Worm (Caenorhabditis elegans) whole organism, L4 larva: ENCODE measurements around the gene T08D10.3.

Experiments used
- D1046.2 ChIP-seq: fragments of 200-800 bp; sonication (Bioruptor generic); IDR thresholded peaks from 2 replicates; pipeline ENCODE4 v1.3.6; 2022; ENCODE audit warnings: missing genetic modification characterization, missing compliant biosample characterization
- F44E2.7 ChIP-seq: fragments of 200-800 bp; sonication (Bioruptor generic); IDR thresholded peaks from 2 replicates; pipeline ENCODE4 v2.1.2; 2022; ENCODE audit warnings: missing genetic modification characterization, missing compliant biosample characterization
- F49E8.2 ChIP-seq: sonication (generic microtip); optimal IDR thresholded peaks from 2 replicates; lab custom pipeline; 2016; ENCODE audit warnings: missing compliant biosample characterization, mild to moderate bottlenecking, missing genetic modification characterization, borderline replicate concordance
- T26A8.4 ChIP-seq: fragments of 200-800 bp; sonication (Bioruptor generic); IDR thresholded peaks from 2 replicates; pipeline ENCODE4 v1.3.6; 2022; ENCODE audit warnings: missing genetic modification characterization, missing compliant biosample characterization
- Y48G9A.11 ChIP-seq: fragments of 200-800 bp; sonication (Bioruptor generic); IDR thresholded peaks from 2 replicates; pipeline ENCODE4 v1.3.6; 2022; ENCODE audit warnings: missing genetic modification reagents, missing genetic modification characterization, missing compliant biosample characterization
- Y5F2A.4 ChIP-seq: fragments of 200-800 bp; sonication (Bioruptor generic); optimal IDR thresholded peaks from 2 replicates; lab custom pipeline; 2018; ENCODE audit warnings: mild to moderate bottlenecking, missing genetic modification characterization, missing compliant biosample characterization
- aha-1 ChIP-seq: fragments of 150-350 bp; peaks from one replicate; lab custom pipeline; 2014; ENCODE audit warnings: missing biosample characterization, missing genetic modification characterization
- arid-1 ChIP-seq: fragments of 200-800 bp; sonication (Bioruptor generic); conservative IDR thresholded peaks from 2 replicates; pipeline ENCODE4 v1.3.6; 2022; ENCODE audit warnings: missing genetic modification reagents, missing genetic modification characterization, missing compliant biosample characterization
- ceh-20 ChIP-seq: fragments of 200-800 bp; sonication (Bioruptor generic); IDR thresholded peaks from 2 replicates; pipeline ENCODE4 v1.3.6; 2022; ENCODE audit warnings: missing genetic modification reagents, missing genetic modification characterization, missing compliant biosample characterization
- ceh-28 ChIP-seq: fragments of 150-350 bp; optimal IDR thresholded peaks from 2 replicates; lab custom pipeline; 2014; ENCODE audit warnings: missing biosample characterization, missing genetic modification reagents, missing genetic modification characterization
- ceh-44 ChIP-seq: fragments of 200-800 bp; sonication (Bioruptor generic); IDR thresholded peaks from 2 replicates; pipeline ENCODE4 v1.3.6; 2022; ENCODE audit warnings: missing genetic modification reagents, missing genetic modification characterization, missing compliant biosample characterization
- ceh-62 ChIP-seq: sonication (generic microtip); optimal IDR thresholded peaks from 2 replicates; lab custom pipeline; 2017; ENCODE audit warnings: missing biosample characterization, missing genetic modification characterization
- daf-16 ChIP-seq, 3 experiments: sonication (generic microtip); optimal IDR thresholded peaks; 2 replicates each; lab custom pipeline; 2016 to 2017; ENCODE audit warnings: missing genetic modification characterization in 3 of 3, missing genetic modification reagents in 3 of 3, mild to moderate bottlenecking in 2 of 3, missing compliant biosample characterization in 2 of 3, missing biosample characterization in 1 of 3, moderate library complexity in 1 of 3
- daf-19 ChIP-seq: fragments of 200-800 bp; sonication (Bioruptor generic); conservative IDR thresholded peaks from 2 replicates; pipeline ENCODE4 v1.3.6; 2022; ENCODE audit warnings: missing genetic modification characterization, missing compliant biosample characterization
- daf-8 ChIP-seq: fragments of 200-800 bp; sonication (Bioruptor generic); IDR thresholded peaks from 2 replicates; pipeline ENCODE4 v1.3.6; 2022; ENCODE audit warnings: missing genetic modification characterization, missing compliant biosample characterization
- dmd-9 ChIP-seq: fragments of 200-800 bp; sonication (Bioruptor generic); IDR thresholded peaks from 2 replicates; pipeline ENCODE4 v1.3.6; 2022; ENCODE audit warnings: missing genetic modification reagents, missing genetic modification characterization, missing compliant biosample characterization
- dve-1 ChIP-seq: sonication (generic microtip); optimal IDR thresholded peaks from 2 replicates; lab custom pipeline; 2017; ENCODE audit warnings: antibody characterized with exemption, mild to moderate bottlenecking, missing genetic modification characterization, missing compliant biosample characterization; ENCODE audit not compliant: insufficient read depth
- egl-43 ChIP-seq: fragments of 200-800 bp; sonication (Bioruptor generic); IDR thresholded peaks from 2 replicates; pipeline ENCODE4 v1.3.6; 2022; ENCODE audit warnings: missing genetic modification reagents, missing genetic modification characterization, missing compliant biosample characterization
- fos-1 ChIP-seq: fragments of 150-350 bp; optimal IDR thresholded peaks from 2 replicates; lab custom pipeline; 2014; ENCODE audit warnings: missing biosample characterization, missing genetic modification characterization
- hlh-11 ChIP-seq: fragments of 200-800 bp; sonication (Bioruptor generic); optimal IDR thresholded peaks from 2 replicates; lab custom pipeline; 2018; ENCODE audit warnings: mild to moderate bottlenecking, missing genetic modification characterization, missing compliant biosample characterization
- lim-7 ChIP-seq: fragments of 200-800 bp; sonication (Bioruptor generic); IDR thresholded peaks from 2 replicates; pipeline ENCODE4 v1.3.6; 2022; ENCODE audit warnings: missing genetic modification characterization, missing compliant biosample characterization
- lin-13 ChIP-seq: fragments of 150-350 bp; optimal IDR thresholded peaks from 2 replicates; lab custom pipeline; 2014; ENCODE audit warnings: missing biosample characterization, missing genetic modification reagents, missing genetic modification characterization
- madf-9 ChIP-seq: fragments of 200-800 bp; sonication (Bioruptor generic); conservative IDR thresholded peaks from 2 replicates; pipeline ENCODE4 v1.3.6; 2022; ENCODE audit warnings: missing genetic modification reagents, missing genetic modification characterization, missing compliant biosample characterization
- mdl-1 ChIP-seq, 2 experiments: fragments of 150-350 bp in 1 of 2; sonication (generic microtip) in 1 of 2; optimal IDR thresholded peaks; 2 replicates each; lab custom pipeline; 2014 to 2017; ENCODE audit warnings: missing biosample characterization in 2 of 2, missing genetic modification characterization in 2 of 2
- mep-1 ChIP-seq: fragments of 150-350 bp; sonication (generic microtip); optimal IDR thresholded peaks from 3 replicates; lab custom pipeline; 2014; ENCODE audit warnings: missing biosample characterization, missing genetic modification characterization
- mxl-3 ChIP-seq: fragments of 200-800 bp; sonication (Bioruptor generic); optimal IDR thresholded peaks from 2 replicates; lab custom pipeline; 2018; ENCODE audit warnings: mild to moderate bottlenecking, missing genetic modification characterization, missing compliant biosample characterization
- nhr-11 ChIP-seq: fragments of 150-350 bp; optimal IDR thresholded peaks from 2 replicates; lab custom pipeline; 2014; ENCODE audit warnings: missing biosample characterization, missing genetic modification characterization
- nhr-111 ChIP-seq: fragments of 200-800 bp; sonication (Bioruptor generic); optimal IDR thresholded peaks from 2 replicates; lab custom pipeline; 2018; ENCODE audit warnings: mild to moderate bottlenecking, missing genetic modification characterization, missing compliant biosample characterization
- nhr-25 ChIP-seq: sonication (generic microtip); optimal IDR thresholded peaks from 2 replicates; lab custom pipeline; 2017; ENCODE audit warnings: missing genetic modification characterization, mild to moderate bottlenecking, missing compliant biosample characterization, antibody characterized with exemption, moderate library complexity, borderline replicate concordance; ENCODE audit not compliant: insufficient read depth
- nhr-28 ChIP-seq: fragments of 150-350 bp; optimal IDR thresholded peaks from 2 replicates; lab custom pipeline; 2014; ENCODE audit warnings: missing biosample characterization, missing genetic modification characterization
- nhr-6 ChIP-seq: fragments of 150-350 bp; optimal IDR thresholded peaks from 2 replicates; lab custom pipeline; 2014; ENCODE audit warnings: missing biosample characterization, missing genetic modification characterization
- php-3 ChIP-seq: fragments of 200-800 bp; sonication (Bioruptor generic); IDR thresholded peaks from 2 replicates; pipeline ENCODE4 v1.3.6; 2022; ENCODE audit warnings: missing genetic modification reagents, missing genetic modification characterization, missing compliant biosample characterization
- pqm-1 ChIP-seq: sonication (generic microtip); optimal IDR thresholded peaks from 2 replicates; lab custom pipeline; 2017; ENCODE audit warnings: missing biosample characterization, missing genetic modification characterization
- sdz-12 ChIP-seq: fragments of 200-800 bp; sonication (Bioruptor generic); optimal IDR thresholded peaks from 2 replicates; lab custom pipeline; 2018; ENCODE audit warnings: mild to moderate bottlenecking, missing genetic modification characterization, missing compliant biosample characterization
- skn-1 ChIP-seq: fragments of 150-350 bp; optimal IDR thresholded peaks from 2 replicates; lab custom pipeline; 2014; ENCODE audit warnings: missing biosample characterization, missing genetic modification characterization
- spr-1 ChIP-seq: sonication (generic microtip); optimal IDR thresholded peaks from 2 replicates; lab custom pipeline; 2016; ENCODE audit warnings: mild to moderate bottlenecking, missing genetic modification characterization, missing compliant biosample characterization
- unc-130 ChIP-seq: sonication (generic microtip); optimal IDR thresholded peaks from 2 replicates; lab custom pipeline; 2016; ENCODE audit warnings: missing genetic modification reagents, missing genetic modification characterization, missing compliant biosample characterization
- unc-39 ChIP-seq: sonication (generic microtip); optimal IDR thresholded peaks from 2 replicates; lab custom pipeline; 2017; ENCODE audit warnings: missing biosample characterization, missing genetic modification characterization
- unc-62 ChIP-seq, 3 experiments: fragments of 150-350 bp in 1 of 3; sonication (generic microtip); optimal IDR thresholded peaks in 2 of 3; peaks in 1 of 3; 1 replicate in 1 of 3; 2 replicates in 2 of 3; lab custom pipeline; 2014 to 2017; ENCODE audit warnings: missing biosample characterization in 3 of 3, missing genetic modification characterization in 3 of 3, missing genetic modification reagents in 3 of 3, missing genotype in 1 of 3
- vab-7 ChIP-seq: fragments of 200-800 bp; sonication (Bioruptor generic); IDR thresholded peaks from 2 replicates; pipeline ENCODE4 v1.3.6; 2022; ENCODE audit warnings: missing genetic modification reagents, missing genetic modification characterization, missing compliant biosample characterization
- zag-1 ChIP-seq: fragments of 150-350 bp; optimal IDR thresholded peaks from 2 replicates; lab custom pipeline; 2014; ENCODE audit warnings: missing biosample characterization, missing genetic modification characterization
- ztf-11 ChIP-seq: fragments of 150-350 bp; optimal IDR thresholded peaks from 2 replicates; lab custom pipeline; 2014; ENCODE audit warnings: missing biosample characterization, missing genetic modification characterization

Gene T08D10.3

ce11 chrX:11955125-11955524 is at the start of gene T08D10.3:
T08D10.3 (plus strand) TSS chrX:11955425.
- no peak for TF ChIP-seq fos-1 (tag; lab: Kevin White, UChicago)
- TF ChIP-seq, all 104 proteins: peak for 0

- TF ChIP-seq arid-1 (GFP tag; lab: Robert Waterston, UW): no peak
- TF ChIP-seq unc-62 (GFP tag; optimal IDR thresholded peaks at IDR 0.05 in 1 of 2; lab: Kevin White, UChicago): peak in 1 of 2 experiments; percentile 95
- no peak for TF ChIP-seq unc-62 (tag; optimal IDR thresholded peaks at IDR 0.05; lab: Kevin White, UChicago)
- no peak for TF ChIP-seq nhr-111 (GFP tag; lab: Kevin White, UChicago)
- no peak for TF ChIP-seq hlh-11 (tag; lab: Kevin White, UChicago)
- no peak for TF ChIP-seq daf-8 (GFP tag; lab: Robert Waterston, UW)
Observed at ce11 chrX:11906626-11907025, 48.6 kb upstream of the T08D10.3 start.

- TF ChIP-seq F44E2.7 (GFP tag; lab: Robert Waterston, UW): no peak
- no peak for TF ChIP-seq nhr-25 (tag; lab: Kevin White, UChicago)
- no peak for TF ChIP-seq daf-8 (GFP tag; lab: Robert Waterston, UW)
- no peak for TF ChIP-seq lin-13 (GFP tag; lab: Kevin White, UChicago)
- TF ChIP-seq ceh-62: no peak
- no peak for TF ChIP-seq dmd-9 (GFP tag; lab: Robert Waterston, UW)
- TF ChIP-seq ceh-20 (GFP tag; lab: Robert Waterston, UW): no peak
- no peak for TF ChIP-seq Y5F2A.4 (GFP tag; lab: Kevin White, UChicago)
- TF ChIP-seq unc-130 (GFP tag; lab: Kevin White, UChicago): no peak
Observed at ce11 chrX:11907263-11907662, 48.0 kb upstream of the T08D10.3 start, which contains the start of gene Y62H9A.11. Y62H9A.11 (minus strand) TSS chrX:11907363.

- TF ChIP-seq php-3: no peak
- TF ChIP-seq zag-1 (tag; lab: Kevin White, UChicago): no peak
- TF ChIP-seq daf-16 (GFP tag; optimal IDR thresholded peaks at IDR 0.05; lab: Kevin White, UChicago): no peak
- peak; percentile 55 for TF ChIP-seq daf-16 (tag; optimal IDR thresholded peaks at IDR 0.05; lab: Kevin White, UChicago)
- peak; percentile 70 for TF ChIP-seq aha-1 (tag; lab: Kevin White, UChicago)
- TF ChIP-seq pqm-1 (tag; lab: Kevin White, UChicago): peak; percentile 16
- TF ChIP-seq, all 104 proteins: peak for 3
Observed at ce11 chrX:11908226-11908625, 47.0 kb upstream of the T08D10.3 start.

- TF ChIP-seq T26A8.4 (no peak), daf-16 (GFP tag; optimal IDR thresholded peaks at IDR 0.05; lab: Kevin White, UChicago) (no peak), daf-16 (tag; optimal IDR thresholded peaks at IDR 0.05; lab: Kevin White, UChicago) (peak; percentile 94), ceh-44 (no peak), sdz-12 (no peak), pqm-1 (tag; lab: Kevin White, UChicago) (peak; percentile 89), ceh-28 (tag; lab: Kevin White, UChicago) (no peak), egl-43 (GFP tag; lab: Robert Waterston, UW) (no peak), madf-9 (GFP tag; lab: Robert Waterston, UW) (no peak), ztf-11 (tag; lab: Kevin White, UChicago) (no peak), zag-1 (tag; lab: Kevin White, UChicago) (no peak), dve-1 (tag; lab: Kevin White, UChicago) (peak; percentile 62), D1046.2 (GFP tag; lab: Robert Waterston, UW) (no peak), unc-39 (tag; lab: Kevin White, UChicago) (no peak), nhr-6 (no peak), arid-1 (GFP tag; lab: Robert Waterston, UW) (no peak), ceh-20 (GFP tag; lab: Robert Waterston, UW) (no peak), mep-1 (no peak), nhr-28 (peak; percentile 61), nhr-11 (tag; lab: Kevin White, UChicago) (no peak), vab-7 (GFP tag; lab: Robert Waterston, UW) (no peak), Y48G9A.11 (GFP tag; lab: Robert Waterston, UW) (no peak), lim-7 (GFP tag; lab: Robert Waterston, UW) (no peak), mxl-3 (no peak), F49E8.2 (no peak), skn-1 (no peak), php-3 (peak; percentile 90), spr-1 (tag; lab: Kevin White, UChicago) (no peak), mdl-1 (tag; optimal IDR thresholded peaks at IDR 0.05; lab: Kevin White, UChicago) (no peak), daf-19 (no peak)
Observed at ce11 chrX:11909168-11909567, 46.1 kb upstream of the T08D10.3 start.
